Fruit fly (Drosophila melanogaster) whole organism, adult: Measurements from ENCODE around the gene Arl6IP1.
A peak's percentile ranks its signal among the peaks of the same experiment; 100 is the strongest.

ENCODE experiments used
- CG11617 ChIP-seq: fragments of 200-800 bp; sonication (Bioruptor generic); optimal IDR thresholded peaks from 2 replicates; lab custom pipeline; 2017; ENCODE audit warnings: mild to moderate bottlenecking, missing biosample characterization, missing genetic modification reagents, missing genetic modification characterization
- CG12768 ChIP-seq: fragments of 200-800 bp; sonication (Bioruptor generic); optimal IDR thresholded peaks from 2 replicates; lab custom pipeline; 2017; ENCODE audit warnings: missing biosample characterization, missing genetic modification characterization, mild to moderate bottlenecking, moderate library complexity, missing genetic modification reagents
- CG14711 ChIP-seq: fragments of 200-800 bp; sonication (Bioruptor generic); optimal IDR thresholded peaks from 2 replicates; lab custom pipeline; 2018; ENCODE audit warnings: missing biosample characterization, mild to moderate bottlenecking, missing genetic modification characterization, moderate library complexity
- CG1620 ChIP-seq: fragments of 200-800 bp; sonication (Bioruptor generic); optimal IDR thresholded peaks from 2 replicates; lab custom pipeline; 2016; ENCODE audit warnings: missing biosample characterization, missing genetic modification characterization
- CG33017 ChIP-seq: fragments of 200-800 bp; sonication (Bioruptor generic); optimal IDR thresholded peaks from 2 replicates; lab custom pipeline; 2018; ENCODE audit warnings: missing biosample characterization, mild to moderate bottlenecking, missing genetic modification characterization, moderate library complexity
- CG5204 ChIP-seq: fragments of 200-800 bp; sonication (Bioruptor generic); optimal IDR thresholded peaks from 2 replicates; lab custom pipeline; 2016; ENCODE audit warnings: missing biosample characterization, missing genetic modification characterization
- CG7045 ChIP-seq: fragments of 200-800 bp; sonication (Bioruptor generic); optimal IDR thresholded peaks from 2 replicates; lab custom pipeline; 2017; ENCODE audit warnings: missing biosample characterization, mild to moderate bottlenecking, missing genetic modification characterization
- CG7101 ChIP-seq: fragments of 200-800 bp; sonication (Bioruptor generic); optimal IDR thresholded peaks from 2 replicates; lab custom pipeline; 2018; ENCODE audit warnings: missing biosample characterization, mild to moderate bottlenecking, missing genetic modification characterization, moderate library complexity
- Clk ChIP-seq: fragments of 200-800 bp; sonication (Bioruptor generic); optimal IDR thresholded peaks from 2 replicates; lab custom pipeline; 2017; ENCODE audit warnings: missing biosample characterization, missing genetic modification characterization
- Crg-1 ChIP-seq: fragments of 200-800 bp; sonication (Bioruptor generic); optimal IDR thresholded peaks from 2 replicates; lab custom pipeline; 2016; ENCODE audit warnings: missing biosample characterization, missing genetic modification characterization
- Hr96 ChIP-seq: fragments of 200-800 bp; sonication (Bioruptor generic); optimal IDR thresholded peaks from 2 replicates; lab custom pipeline; 2016; ENCODE audit warnings: missing biosample characterization, missing genetic modification characterization
- Mnt ChIP-seq: fragments of 200-800 bp; sonication (Bioruptor generic); optimal IDR thresholded peaks from 2 replicates; lab custom pipeline; 2016; ENCODE audit warnings: missing biosample characterization, mild to moderate bottlenecking, missing genetic modification characterization
- bab1 ChIP-seq: fragments of 200-800 bp; sonication (Bioruptor generic); optimal IDR thresholded peaks from 3 replicates; lab custom pipeline; 2019; ENCODE audit warnings: missing biosample characterization, mild to moderate bottlenecking, missing genetic modification characterization, moderate library complexity
- cic ChIP-seq: fragments of 200-800 bp; sonication (Bioruptor generic); optimal IDR thresholded peaks from 2 replicates; lab custom pipeline; 2017; ENCODE audit warnings: missing biosample characterization, mild to moderate bottlenecking, missing genetic modification characterization, moderate library complexity
- cnc ChIP-seq, 2 experiments: fragments of >200 bp; optimal IDR thresholded peaks; 2 replicates each; lab custom pipeline; 2017
- kay ChIP-seq: fragments of 200-800 bp; sonication (Bioruptor generic); peaks from one replicate; lab custom pipeline; 2016; ENCODE audit warnings: missing biosample characterization, missing genetic modification characterization, borderline replicate concordance
- ovo ChIP-seq: fragments of 200-800 bp; sonication (Bioruptor generic); optimal IDR thresholded peaks from 2 replicates; lab custom pipeline; 2016; ENCODE audit warnings: missing biosample characterization, missing genetic modification characterization
- pad ChIP-seq: fragments of 200-800 bp; sonication (Bioruptor generic); optimal IDR thresholded peaks from 3 replicates; lab custom pipeline; 2017; ENCODE audit warnings: missing biosample characterization, missing genetic modification characterization, mild to moderate bottlenecking, moderate library complexity, missing genetic modification reagents
- tj ChIP-seq: fragments of 200-800 bp; sonication (Bioruptor generic); optimal IDR thresholded peaks from 3 replicates; lab custom pipeline; 2017; ENCODE audit warnings: missing biosample characterization, mild to moderate bottlenecking, missing genetic modification characterization, moderate library complexity
- toe ChIP-seq: fragments of 200-800 bp; sonication (Bioruptor generic); optimal IDR thresholded peaks from 2 replicates; lab custom pipeline; 2016; ENCODE audit warnings: missing biosample characterization, missing genetic modification characterization

Gene Arl6IP1

dm6 chr3R:16652091-16652490 is 8.7 kb downstream of the Arl6IP1 start, which contains the start of gene CG14907:
TSS of gene CG14907 (minus strand) at chr3R:16652319.
- TF ChIP-seq Clk (GFP tag; lab: Kevin White, UChicago) = no peak
- no peak for TF ChIP-seq Hr96 (GFP tag; lab: Kevin White, UChicago)
- TF ChIP-seq toe (GFP tag; lab: Kevin White, UChicago) = no peak
- TF ChIP-seq CG1620 = no peak
- TF ChIP-seq Mnt (GFP tag; lab: Kevin White, UChicago) = peak; percentile 26
- TF ChIP-seq cnc (optimal IDR thresholded peaks at IDR 0.05; lab: Kevin White, UChicago) = no peak
- no peak for TF ChIP-seq CG5204
- TF ChIP-seq bab1 = peak; percentile 56
- no peak for TF ChIP-seq CG7101 (tag; lab: Kevin White, UChicago)
- no peak for TF ChIP-seq pad (GFP tag; lab: Kevin White, UChicago)
- no peak for TF ChIP-seq Crg-1 (GFP tag; lab: Kevin White, UChicago)
- TF ChIP-seq tj (GFP tag; lab: Kevin White, UChicago) = no peak
- no peak for TF ChIP-seq cic (GFP tag; lab: Kevin White, UChicago)
- TF ChIP-seq CG14711 (tag; lab: Kevin White, UChicago) = no peak
- TF ChIP-seq CG12768 = peak; percentile 2
- no peak for TF ChIP-seq CG7045 (GFP tag; lab: Kevin White, UChicago)
- TF ChIP-seq ovo = no peak
- TF ChIP-seq CG11617 (GFP tag; lab: Kevin White, UChicago) = no peak
- peak; percentile 98 for TF ChIP-seq kay (GFP tag; lab: Kevin White, UChicago)
- TF ChIP-seq CG33017 = no peak

- TF ChIP-seq kay (GFP tag; lab: Kevin White, UChicago) (peak; percentile 92), Crg-1 (GFP tag; lab: Kevin White, UChicago) (no peak), CG7101 (tag; lab: Kevin White, UChicago) (no peak), tj (GFP tag; lab: Kevin White, UChicago) (peak; percentile 7), CG7045 (GFP tag; lab: Kevin White, UChicago) (no peak), CG5204 (no peak), CG12768 (peak; percentile 13), CG14711 (tag; lab: Kevin White, UChicago) (no peak), CG33017 (no peak), toe (GFP tag; lab: Kevin White, UChicago) (no peak), cic (GFP tag; lab: Kevin White, UChicago) (peak; percentile 4), Mnt (GFP tag; lab: Kevin White, UChicago) (no peak), Hr96 (GFP tag; lab: Kevin White, UChicago) (peak; percentile 5), bab1 (no peak), ovo (no peak), pad (GFP tag; lab: Kevin White, UChicago) (no peak), cnc (optimal IDR thresholded peaks at IDR 0.05; lab: Kevin White, UChicago) (no peak), CG11617 (GFP tag; lab: Kevin White, UChicago) (no peak), CG1620 (no peak), Clk (GFP tag; lab: Kevin White, UChicago) (no peak)
These were observed 11.6 kb downstream of the Arl6IP1 start for dm6 chr3R:16655000-16655493.

- TF ChIP-seq Mnt (GFP tag; lab: Kevin White, UChicago) = peak; percentile 57
- TF ChIP-seq CG1620 = no peak
These were observed 12.4 kb downstream of the Arl6IP1 start, which contains the start of gene modSP for dm6 chr3R:16655494-16656493. TSS of gene modSP (minus strand) at chr3R:16655662.

- no peak for TF ChIP-seq pad (GFP tag; lab: Kevin White, UChicago)
- TF ChIP-seq cnc (optimal IDR thresholded peaks at IDR 0.05; lab: Kevin White, UChicago) = no peak
These were observed 18.3 kb downstream of the Arl6IP1 start for dm6 chr3R:16661693-16662092.

- no peak for TF ChIP-seq cic (GFP tag; lab: Kevin White, UChicago)
- TF ChIP-seq CG14711 (tag; lab: Kevin White, UChicago) = no peak
- TF ChIP-seq CG12768 = no peak
These were observed 20.9 kb downstream of the Arl6IP1 start for dm6 chr3R:16664144-16664825.

- TF ChIP-seq CG7101 (tag; lab: Kevin White, UChicago) (no peak), CG33017 (no peak), bab1 (no peak), CG14711 (tag; lab: Kevin White, UChicago) (no peak)
These were observed 28.9 kb downstream of the Arl6IP1 start for dm6 chr3R:16672213-16672706.
